Fruit fly (Drosophila melanogaster): Measurements from ENCODE around the gene P58IPK.

P58IPK gene

dm6 chr3R:9595681-9596357 is 9.1 kb downstream of the P58IPK start:
- no peak for TF ChIP-seq noc (tag; optimal IDR thresholded peaks at IDR 0.05)

- no peak for TF ChIP-seq noc (tag; optimal IDR thresholded peaks at IDR 0.05)
Observed at dm6 chr3R:9596615-9597014, 9.9 kb downstream of the P58IPK start.

dm6 chr3R:9598099-9598498 is 11.4 kb downstream of the P58IPK start:
- no peak for TF ChIP-seq noc (tag; optimal IDR thresholded peaks at IDR 0.05)

dm6 chr3R:9600558-9600959 is 13.8 kb downstream of the P58IPK start:
- TF ChIP-seq noc (tag; optimal IDR thresholded peaks at IDR 0.05), result peak; percentile 95

dm6 chr3R:9601949-9602348 is 15.2 kb downstream of the P58IPK start:
- TF ChIP-seq noc (tag; optimal IDR thresholded peaks at IDR 0.05), result no peak

- TF ChIP-seq noc (tag; optimal IDR thresholded peaks at IDR 0.05), result no peak
Observed at dm6 chr3R:9603022-9603942, 16.5 kb downstream of the P58IPK start.

- no peak for TF ChIP-seq noc (tag; optimal IDR thresholded peaks at IDR 0.05)
Observed at dm6 chr3R:9604445-9605020, 17.8 kb downstream of the P58IPK start.

- TF ChIP-seq noc (tag; optimal IDR thresholded peaks at IDR 0.05), result no peak
Observed at dm6 chr3R:9605084-9605483, 18.3 kb downstream of the P58IPK start.

dm6 chr3R:9606913-9607804 is 20.4 kb downstream of the P58IPK start:
- no peak for TF ChIP-seq noc (tag; optimal IDR thresholded peaks at IDR 0.05)

dm6 chr3R:9608206-9608605 is 21.5 kb downstream of the P58IPK start:
- TF ChIP-seq noc (tag; optimal IDR thresholded peaks at IDR 0.05), result no peak

- peak; percentile 33 for TF ChIP-seq noc (tag; optimal IDR thresholded peaks at IDR 0.05)
Observed at dm6 chr3R:9612217-9612616, 25.5 kb downstream of the P58IPK start.

dm6 chr3R:9613124-9613523 is 26.4 kb downstream of the P58IPK start:
- TF ChIP-seq noc (tag; optimal IDR thresholded peaks at IDR 0.05), result peak; percentile 39

dm6 chr3R:9618331-9618730 is 31.6 kb downstream of the P58IPK start:
- TF ChIP-seq noc (tag; optimal IDR thresholded peaks at IDR 0.05), result peak; percentile 60

- peak; percentile 84 for TF ChIP-seq noc (tag; optimal IDR thresholded peaks at IDR 0.05)
Observed at dm6 chr3R:9620278-9620677, 33.5 kb downstream of the P58IPK start.

- no peak for TF ChIP-seq noc (tag; optimal IDR thresholded peaks at IDR 0.05)
Observed at dm6 chr3R:9625443-9625842, 38.7 kb downstream of the P58IPK start.

- TF ChIP-seq noc (tag; optimal IDR thresholded peaks at IDR 0.05), result no peak
Observed at dm6 chr3R:9626266-9626665, 39.5 kb downstream of the P58IPK start.

All from whole organism, larva.